Worm (Caenorhabditis elegans) whole organism, L4/young adult: Measurements from ENCODE around the gene msp-50.

ENCODE experiments used
- dao-5 ChIP-seq: sonication (generic microtip); optimal IDR thresholded peaks from 2 replicates; lab custom pipeline; 2016; ENCODE audit warnings: missing genotype, missing genetic modification characterization, moderate library complexity, missing compliant biosample characterization
- him-1 ChIP-seq: sonication (generic microtip); optimal IDR thresholded peaks from 2 replicates; lab custom pipeline; 2016; ENCODE audit warnings: missing genotype, missing genetic modification reagents, missing genetic modification characterization, missing compliant biosample characterization

DNA sequence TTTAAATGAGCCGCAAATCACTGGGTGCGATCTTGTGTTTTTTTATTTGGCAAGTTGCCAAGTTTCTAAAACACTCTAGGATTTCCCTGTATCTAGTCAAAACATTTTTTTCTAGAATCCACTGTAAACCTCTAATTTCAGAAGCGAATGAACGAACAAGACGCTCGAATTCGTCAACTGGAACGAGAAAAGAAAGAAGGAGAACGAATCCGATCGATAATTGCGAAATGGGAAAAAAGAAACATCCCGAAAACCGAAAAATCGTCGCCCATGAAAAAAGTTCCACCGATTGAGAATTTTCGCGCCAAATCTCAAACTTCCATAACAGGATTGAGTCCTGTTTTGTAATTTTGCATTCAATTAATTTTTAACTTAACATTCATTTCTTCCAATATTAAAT is 22.7 kb upstream of the msp-50 start:
- TF ChIP-seq him-1 (tag; lab: Kevin White, UChicago) (no peak), dao-5 (no peak)
